Worm (Caenorhabditis elegans) whole organism, L1 larva: Measurements from ENCODE around the gene C24A3.2.
A peak's percentile ranks its signal among the peaks of the same experiment; 100 is the strongest.

Experiments used
- aly-2 ChIP-seq: fragments of 150-350 bp; optimal IDR thresholded peaks from 2 replicates; lab custom pipeline; 2014; ENCODE audit warnings: missing biosample characterization, missing genetic modification characterization
- ceh-82 ChIP-seq, 3 experiments: fragments of 150-350 bp in 1 of 3; sonication (generic microtip) in 2 of 3; optimal IDR thresholded peaks; 2 replicates each; lab custom pipeline; 2014 to 2017; ENCODE audit warnings: missing biosample characterization in 3 of 3, missing genetic modification characterization in 3 of 3
- ces-1 ChIP-seq: fragments of 150-350 bp; optimal IDR thresholded peaks from 2 replicates; lab custom pipeline; 2014; ENCODE audit warnings: missing biosample characterization, missing genetic modification reagents, missing genetic modification characterization
- egl-27 ChIP-seq, 2 experiments: fragments of 150-350 bp in 1 of 2; sonication (generic microtip); optimal IDR thresholded peaks; 3 replicates each; lab custom pipeline; 2017 to 2018; ENCODE audit warnings: missing biosample characterization in 2 of 2, missing genetic modification characterization in 2 of 2, missing genetic modification reagents in 2 of 2
- elt-3 ChIP-seq, 6 experiments: fragments of 150-350 bp in 1 of 6; sonication (generic microtip); optimal IDR thresholded peaks; 2 replicates each; lab custom pipeline; 2017 to 2018; ENCODE audit warnings: missing biosample characterization in 6 of 6, missing genetic modification characterization in 6 of 6, inconsistent platforms in 1 of 6
- irx-1 ChIP-seq: sonication (generic microtip); optimal IDR thresholded peaks from 2 replicates; lab custom pipeline; 2016; ENCODE audit warnings: missing genetic modification characterization, missing compliant biosample characterization
- lin-15B ChIP-seq: fragments of 150-350 bp; sonication (generic microtip); optimal IDR thresholded peaks from 3 replicates; lab custom pipeline; 2014; ENCODE audit warnings: missing biosample characterization, missing genetic modification characterization
- pag-3 ChIP-seq: sonication (generic microtip); optimal IDR thresholded peaks from 2 replicates; lab custom pipeline; 2017; ENCODE audit warnings: missing genetic modification characterization, mild to moderate bottlenecking, missing compliant biosample characterization, antibody characterized with exemption, borderline replicate concordance; ENCODE audit not compliant: insufficient read depth
- pqm-1 ChIP-seq: sonication (generic microtip); optimal IDR thresholded peaks from 3 replicates; lab custom pipeline; 2017; ENCODE audit warnings: missing biosample characterization, missing genetic modification characterization
- snpc-4 ChIP-seq: fragments of 150-350 bp; optimal IDR thresholded peaks from 2 replicates; lab custom pipeline; 2014; ENCODE audit warnings: missing biosample characterization, missing genetic modification characterization
- sup-37 ChIP-seq: fragments of 200-800 bp; sonication (Bioruptor generic); optimal IDR thresholded peaks from 2 replicates; lab custom pipeline; 2018; ENCODE audit warnings: mild to moderate bottlenecking, missing genetic modification characterization, missing compliant biosample characterization
- unc-86 ChIP-seq: sonication (generic microtip); optimal IDR thresholded peaks from 2 replicates; lab custom pipeline; 2016; ENCODE audit warnings: missing genetic modification characterization, missing compliant biosample characterization
- zag-1 ChIP-seq: fragments of 150-350 bp; optimal IDR thresholded peaks from 2 replicates; lab custom pipeline; 2014; ENCODE audit warnings: missing biosample characterization, missing genetic modification characterization

- no peak for TF ChIP-seq aly-2 (tag; lab: Kevin White, UChicago)
- no peak for TF ChIP-seq lin-15B (tag; lab: Kevin White, UChicago)
- no peak for TF ChIP-seq sup-37 (GFP tag; lab: Kevin White, UChicago)
- TF ChIP-seq snpc-4, result no peak
- no peak for TF ChIP-seq zag-1 (tag; lab: Kevin White, UChicago)
- no peak for TF ChIP-seq ces-1 (GFP tag; lab: Kevin White, UChicago)
- no peak for TF ChIP-seq ceh-82 (tag; optimal IDR thresholded peaks at IDR 0.05; lab: Kevin White, UChicago)
- TF ChIP-seq unc-86 (tag; lab: Kevin White, UChicago), result no peak
- TF ChIP-seq pag-3 (tag; lab: Kevin White, UChicago), result no peak
- TF ChIP-seq elt-3 (tag; optimal IDR thresholded peaks at IDR 0.05; lab: Kevin White, UChicago), result peak in 1 of 6 experiments; percentile 43
- TF ChIP-seq irx-1 (tag; lab: Kevin White, UChicago), result no peak
- no peak for TF ChIP-seq egl-27 (tag; optimal IDR thresholded peaks at IDR 0.05; lab: Kevin White, UChicago)
- TF ChIP-seq pqm-1 (tag; lab: Kevin White, UChicago), result no peak
These were observed 31.7 kb downstream of the C24A3.2 start, which contains the start of gene snf-12 for ce11 chrX:9028909-9029520.
